Worm (Caenorhabditis elegans): ENCODE measurements around the gene Y22F5A.11.

DNA sequence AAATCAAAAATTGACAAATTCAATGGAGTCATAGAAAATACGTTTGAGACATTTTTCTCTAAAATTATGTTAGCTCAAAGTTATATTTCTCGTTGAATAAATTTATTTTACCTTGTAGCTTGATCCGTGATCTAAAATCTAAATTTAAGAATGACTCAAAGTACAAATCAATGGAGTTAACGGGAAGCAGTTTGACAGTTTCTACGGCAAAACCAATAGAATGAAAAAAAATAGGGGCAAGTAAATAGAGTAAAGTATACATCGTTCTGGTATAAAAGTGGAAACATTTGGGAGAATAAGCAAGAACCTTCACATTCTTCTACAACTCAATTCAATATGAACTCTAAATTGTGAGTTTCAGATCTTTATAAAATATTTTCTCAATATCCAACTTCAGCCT lies 44.5 kb downstream of the Y22F5A.11 start, which contains the start of gene fipr-6:
- no peak for TF ChIP-seq T22C8.4 (GFP tag; IDR thresholded peaks at IDR 0.05)
- TF ChIP-seq klf-2 (GFP tag; conservative IDR thresholded peaks at IDR 0.05) = no peak
- TF ChIP-seq ztf-29 (GFP tag; IDR thresholded peaks at IDR 0.05) = no peak
- no peak for TF ChIP-seq med-1 (GFP tag; optimal IDR thresholded peaks at IDR 0.05; ENCODE audit: insufficient read depth)
- no peak for TF ChIP-seq tab-1 (GFP tag; IDR thresholded peaks at IDR 0.05)
- no peak for TF ChIP-seq ref-1 (GFP tag; conservative IDR thresholded peaks at IDR 0.05)
- no peak for TF ChIP-seq cog-1 (tag; optimal IDR thresholded peaks at IDR 0.05)
- no peak for TF ChIP-seq ztf-23 (GFP tag; IDR thresholded peaks at IDR 0.05)
- TF ChIP-seq flt-1 (GFP tag; IDR thresholded peaks at IDR 0.05) = no peak

Measured in whole organism, midembryonic.